Worm (Caenorhabditis elegans) whole organism, L3 larva: ENCODE measurements around the gene B0034.2.

ENCODE experiments used
- ZK546.5 ChIP-seq: sonication (generic microtip); optimal IDR thresholded peaks from 2 replicates; lab custom pipeline; 2017; ENCODE audit warnings: missing biosample characterization, missing genetic modification characterization
- ama-1 ChIP-seq: fragments of 150-350 bp; optimal IDR thresholded peaks from 2 replicates; lab custom pipeline; 2018
- ceh-16 ChIP-seq: sonication (generic microtip); optimal IDR thresholded peaks from 2 replicates; lab custom pipeline; 2017; ENCODE audit warnings: missing biosample characterization, missing genetic modification characterization
- ceh-82 ChIP-seq: fragments of 150-350 bp; optimal IDR thresholded peaks from 2 replicates; lab custom pipeline; 2014; ENCODE audit warnings: missing biosample characterization, missing genetic modification characterization
- egl-27 ChIP-seq: sonication (generic microtip); optimal IDR thresholded peaks from 4 replicates; lab custom pipeline; 2017; ENCODE audit warnings: missing biosample characterization, missing genetic modification reagents, missing genetic modification characterization
- eor-1 ChIP-seq, 2 experiments: fragments of 150-350 bp; optimal IDR thresholded peaks; 2 replicates each; lab custom pipeline; 2014 to 2018; ENCODE audit warnings: missing biosample characterization in 2 of 2, missing genetic modification characterization in 2 of 2
- fkh-10 ChIP-seq: sonication (generic microtip); optimal IDR thresholded peaks from 2 replicates; lab custom pipeline; 2017; ENCODE audit warnings: missing biosample characterization, missing genetic modification reagents, missing genetic modification characterization
- jun-1 ChIP-seq: fragments of 150-350 bp; optimal IDR thresholded peaks from 2 replicates; lab custom pipeline; 2014; ENCODE audit warnings: missing biosample characterization, missing genetic modification reagents, missing genetic modification characterization
- lin-15B ChIP-seq: fragments of 150-350 bp; optimal IDR thresholded peaks from 2 replicates; lab custom pipeline; 2014; ENCODE audit warnings: missing biosample characterization, missing genetic modification characterization
- lsy-12 ChIP-seq: sonication (generic microtip); optimal IDR thresholded peaks from 2 replicates; lab custom pipeline; 2016; ENCODE audit warnings: mild to moderate bottlenecking, missing genetic modification characterization, missing compliant biosample characterization
- mml-1 ChIP-seq: fragments of 150-350 bp; sonication (generic microtip); optimal IDR thresholded peaks from 3 replicates; lab custom pipeline; 2014; ENCODE audit warnings: missing biosample characterization, missing genetic modification characterization
- nfya-1 ChIP-seq: sonication (generic microtip); optimal IDR thresholded peaks from 2 replicates; lab custom pipeline; 2017; ENCODE audit warnings: missing genetic modification characterization, mild to moderate bottlenecking, missing compliant biosample characterization, antibody characterized with exemption, moderate library complexity; ENCODE audit not compliant: insufficient read depth
- nhr-11 ChIP-seq: fragments of 150-350 bp; optimal IDR thresholded peaks from 2 replicates; lab custom pipeline; 2014; ENCODE audit warnings: missing biosample characterization, missing genetic modification characterization
- nhr-12 ChIP-seq: fragments of 150-350 bp; optimal IDR thresholded peaks from 2 replicates; lab custom pipeline; 2014; ENCODE audit warnings: missing biosample characterization, missing genetic modification characterization
- nhr-28 ChIP-seq: fragments of 150-350 bp; optimal IDR thresholded peaks from 2 replicates; lab custom pipeline; 2014; ENCODE audit warnings: missing biosample characterization, missing genetic modification characterization
- nhr-43 ChIP-seq: sonication (generic microtip); optimal IDR thresholded peaks from 2 replicates; lab custom pipeline; 2016; ENCODE audit warnings: mild to moderate bottlenecking, missing genetic modification characterization, missing compliant biosample characterization; ENCODE audit not compliant: poor library complexity, severe bottlenecking
- nhr-76 ChIP-seq: fragments of 150-350 bp; sonication (generic microtip); optimal IDR thresholded peaks from 5 replicates; lab custom pipeline; 2014; ENCODE audit warnings: missing biosample characterization, missing genetic modification characterization
- nhr-77 ChIP-seq: fragments of 150-350 bp; optimal IDR thresholded peaks from 2 replicates; lab custom pipeline; 2014; ENCODE audit warnings: missing biosample characterization, missing genetic modification characterization
- skn-1 ChIP-seq: fragments of 150-350 bp; optimal IDR thresholded peaks from 2 replicates; lab custom pipeline; 2014; ENCODE audit warnings: missing biosample characterization, missing genetic modification characterization
- snpc-4 ChIP-seq: fragments of 150-350 bp; optimal IDR thresholded peaks from 2 replicates; lab custom pipeline; 2014; ENCODE audit warnings: missing biosample characterization, missing genetic modification characterization
- ztf-4 ChIP-seq: fragments of 150-350 bp; optimal IDR thresholded peaks from 2 replicates; lab custom pipeline; 2014; ENCODE audit warnings: missing biosample characterization, missing genetic modification characterization

Gene B0034.2

DNA sequence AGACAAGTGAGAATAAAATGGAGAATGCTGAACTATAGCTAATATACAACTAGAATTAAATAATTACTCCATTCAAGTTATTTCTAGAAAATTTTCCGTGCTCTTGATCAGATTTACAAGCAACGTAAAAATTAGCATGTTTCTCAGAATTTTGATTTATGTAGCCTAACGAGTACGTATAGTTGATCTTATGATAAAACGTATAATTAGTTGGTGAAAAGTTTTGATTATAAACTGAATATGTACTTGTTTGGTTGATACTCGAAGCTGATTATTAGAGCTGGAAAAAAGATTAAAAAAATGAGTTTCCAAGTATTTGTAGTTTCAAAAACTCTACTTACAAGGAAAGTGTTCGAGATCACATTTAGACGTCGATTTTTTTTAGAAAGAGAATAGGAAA, 47.7 kb downstream of the B0034.2 start:
- TF ChIP-seq nhr-11 (tag; lab: Kevin White, UChicago) (peak; percentile 87), nfya-1 (tag; lab: Kevin White, UChicago) (no peak)
- TF ChIP-seq, all 47 proteins: peak for 1

DNA sequence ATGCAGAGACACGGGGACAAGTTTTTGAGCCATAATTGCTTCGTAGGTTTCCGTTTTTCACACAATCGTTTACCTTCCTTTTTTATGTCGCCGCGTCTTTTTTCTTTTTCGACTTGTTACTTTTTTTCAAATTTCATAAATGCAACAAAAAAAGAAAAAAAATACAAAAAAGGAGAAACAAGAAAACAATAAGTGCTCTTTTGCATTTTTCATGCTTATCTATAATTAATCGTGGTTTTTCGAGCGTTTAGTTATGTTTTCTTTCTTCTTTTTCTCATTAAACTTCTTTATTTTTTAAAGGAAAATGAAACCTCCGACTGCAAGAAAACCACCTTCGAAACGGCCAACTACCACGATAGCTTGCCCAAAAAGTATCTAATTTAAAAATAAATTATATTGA, 48.3 kb downstream of the B0034.2 start, which contains the start of gene F59G1.4:
Gene F59G1.4, plus strand, starts transcription at position 301 of the 400 bp plus-strand sequence.
- TF ChIP-seq fkh-10 (GFP tag; lab: Kevin White, UChicago) (no peak), skn-1 (no peak), nhr-77 (no peak), egl-27 (tag; lab: Kevin White, UChicago) (no peak), nhr-12 (tag; lab: Kevin White, UChicago) (no peak), nhr-76 (tag; lab: Kevin White, UChicago) (no peak), lsy-12 (no peak), ama-1 (lab: Kevin White, UChicago) (no peak), nhr-28 (no peak), ztf-4 (tag; lab: Kevin White, UChicago) (no peak), ZK546.5 (tag; lab: Kevin White, UChicago) (no peak), ceh-82 (tag; lab: Kevin White, UChicago) (no peak), ceh-16 (tag; lab: Kevin White, UChicago) (no peak), jun-1 (tag; lab: Kevin White, UChicago) (no peak), lin-15B (no peak), nhr-43 (no peak), mml-1 (no peak), eor-1 (tag; optimal IDR thresholded peaks at IDR 0.05; lab: Kevin White, UChicago) (no peak), snpc-4 (tag; lab: Kevin White, UChicago) (no peak)
